Fruit fly (Drosophila melanogaster): ENCODE data around the gene CCT6.

Gene CCT6

DNA sequence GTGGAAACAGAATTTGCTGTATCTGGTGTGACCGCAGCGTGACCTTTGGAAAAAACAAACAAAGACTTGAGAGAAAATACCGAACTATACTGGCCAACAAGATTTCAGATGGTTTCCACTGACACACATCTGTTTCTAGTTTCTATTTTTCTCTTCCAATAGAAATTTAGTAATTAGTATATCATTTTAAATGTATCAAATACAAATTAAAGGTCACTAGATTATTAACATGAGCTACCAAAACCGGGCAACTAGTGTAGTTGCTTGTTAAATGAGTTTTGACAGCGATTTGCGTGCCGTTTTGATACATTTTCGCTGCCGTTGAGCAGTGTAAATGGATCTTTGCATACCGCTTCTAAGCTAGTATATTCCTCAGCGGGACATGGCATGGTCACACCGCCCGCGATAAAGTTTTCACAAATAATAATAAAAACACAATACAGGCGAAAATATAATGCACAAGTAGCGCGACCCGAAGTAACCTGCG is 42.7 kb upstream of the CCT6 start, which contains the start of the genes Pis and Hap40 (continued):
- TF ChIP-seq Meics (GFP tag; optimal IDR thresholded peaks at IDR 0.05) (peak; percentile 67), CG15479 (GFP tag; optimal IDR thresholded peaks at IDR 0.05) (no peak), ci (GFP tag; IDR thresholded peaks at IDR 0.05) (0 out of 3 replicates have a peak, but pooled peaks have one; percentile 32), vnd (GFP tag; IDR thresholded peaks at IDR 0.05; ENCODE audit: partially characterized antibody) (no peak), pnt (GFP tag; optimal IDR thresholded peaks at IDR 0.05) (peak; percentile 73), Fer2 (tag; optimal IDR thresholded peaks at IDR 0.05) (peak; percentile 64), Blimp-1 (GFP tag; optimal IDR thresholded peaks at IDR 0.05) (no peak), al (GFP tag; IDR thresholded peaks at IDR 0.05) (peak; percentile 58), Xrp1 (GFP tag; IDR thresholded peaks at IDR 0.05) (peak; percentile 62), Pdp1 (GFP tag; optimal IDR thresholded peaks at IDR 0.05) (peak; percentile 42 to 74), Tbp (GFP tag; optimal IDR thresholded peaks at IDR 0.05) (no peak), chn (GFP tag; optimal IDR thresholded peaks at IDR 0.05) (peak; percentile 69), bigmax (GFP tag; optimal IDR thresholded peaks at IDR 0.05) (no peak), gt (GFP tag; IDR thresholded peaks at IDR 0.05) (no peak), CG17186 (GFP tag; optimal IDR thresholded peaks at IDR 0.05) (peak; percentile 10), jumu (GFP tag; optimal IDR thresholded peaks at IDR 0.05) (peak; percentile 55), CG4820 (GFP tag; optimal IDR thresholded peaks at IDR 0.05) (peak; percentile 57), CG10565 (GFP tag; optimal IDR thresholded peaks at IDR 0.05) (no peak), MBD-R2 (GFP tag; IDR thresholded peaks at IDR 0.05) (peak; percentile 48; the same call in 1 of the 2 replicates), CG12236 (GFP tag; optimal IDR thresholded peaks at IDR 0.05) (no peak), ERR (GFP tag; optimal IDR thresholded peaks at IDR 0.05) (no peak), abd-A (tag; optimal IDR thresholded peaks at IDR 0.05) (no peak), Gug (GFP tag; IDR thresholded peaks at IDR 0.05) (peak; percentile 83), Atf6 (GFP tag; IDR thresholded peaks at IDR 0.05) (peak; percentile 45; the same call in 1 of the 2 replicates), HHEX (GFP tag; optimal IDR thresholded peaks at IDR 0.05) (peak; percentile 64), Antp (GFP tag; optimal IDR thresholded peaks at IDR 0.05) (peak; percentile 30), CG11504 (tag; optimal IDR thresholded peaks at IDR 0.05) (peak; percentile 81), CG17829 (tag; optimal IDR thresholded peaks at IDR 0.05) (peak; percentile 80), CG34422 (GFP tag; IDR thresholded peaks at IDR 0.05) (peak; percentile 61; the same call in 2 of the 3 replicates), CG3281 (GFP tag; optimal IDR thresholded peaks at IDR 0.05) (peak; percentile 62), zf30C (GFP tag; optimal IDR thresholded peaks at IDR 0.05) (peak; percentile 0), CG16779 (GFP tag; IDR thresholded peaks at IDR 0.05) (no peak), gce (GFP tag; IDR thresholded peaks at IDR 0.05) (no peak), CG9727 (GFP tag; optimal IDR thresholded peaks at IDR 0.05) (peak; percentile 67), Atf-2 (GFP tag; optimal IDR thresholded peaks at IDR 0.05) (peak; percentile 26), CG7372 (GFP tag; IDR thresholded peaks at IDR 0.05) (peak; percentile 49; the same call in 1 of the 2 replicates), sim (GFP tag; IDR thresholded peaks at IDR 0.05) (no peak), CG12744 (GFP tag; optimal IDR thresholded peaks at IDR 0.05) (peak; percentile 6), NK7.1 (GFP tag; optimal IDR thresholded peaks at IDR 0.05) (no peak), gcm2 (GFP tag; optimal IDR thresholded peaks at IDR 0.05) (no peak), CkIIα-i1 (GFP tag; IDR thresholded peaks at IDR 0.05) (no peak), CG12659 (GFP tag; optimal IDR thresholded peaks at IDR 0.05) (peak; percentile 88), Hand (GFP tag; optimal IDR thresholded peaks at IDR 0.05) (no peak), az2 (GFP tag; optimal IDR thresholded peaks at IDR 0.05) (peak; percentile 44), eve (GFP tag; optimal IDR thresholded peaks at IDR 0.05) (no peak), CG12071 (GFP tag; optimal IDR thresholded peaks at IDR 0.05) (no peak), CG6854 (GFP tag; optimal IDR thresholded peaks at IDR 0.05) (no peak), eyg (GFP tag; optimal IDR thresholded peaks at IDR 0.05) (no peak), nmo (GFP tag; optimal IDR thresholded peaks at IDR 0.05) (peak; percentile 88), dmrt99B (tag; optimal IDR thresholded peaks at IDR 0.05) (no peak), NC2α (GFP tag; optimal IDR thresholded peaks at IDR 0.05) (no peak)

Data from whole organism, embryonic.